Worm (Caenorhabditis elegans) whole organism, L3 larva: ENCODE measurements around the gene C23G10.2.

Experiments
- ceh-82 ChIP-seq: fragments of 150-350 bp; optimal IDR thresholded peaks from 2 replicates; lab custom pipeline; 2014; ENCODE audit warnings: missing biosample characterization, missing genetic modification characterization
- daf-12 ChIP-seq: fragments of 150-350 bp; optimal IDR thresholded peaks from 2 replicates; lab custom pipeline; 2014; ENCODE audit warnings: missing biosample characterization, missing genetic modification reagents, missing genetic modification characterization
- egl-27 ChIP-seq: sonication (generic microtip); optimal IDR thresholded peaks from 4 replicates; lab custom pipeline; 2017; ENCODE audit warnings: missing biosample characterization, missing genetic modification reagents, missing genetic modification characterization
- fkh-10 ChIP-seq: sonication (generic microtip); optimal IDR thresholded peaks from 2 replicates; lab custom pipeline; 2017; ENCODE audit warnings: missing biosample characterization, missing genetic modification reagents, missing genetic modification characterization
- lsy-12 ChIP-seq: sonication (generic microtip); optimal IDR thresholded peaks from 2 replicates; lab custom pipeline; 2016; ENCODE audit warnings: mild to moderate bottlenecking, missing genetic modification characterization, missing compliant biosample characterization
- nhr-11 ChIP-seq: fragments of 150-350 bp; optimal IDR thresholded peaks from 2 replicates; lab custom pipeline; 2014; ENCODE audit warnings: missing biosample characterization, missing genetic modification characterization
- nhr-12 ChIP-seq: fragments of 150-350 bp; optimal IDR thresholded peaks from 2 replicates; lab custom pipeline; 2014; ENCODE audit warnings: missing biosample characterization, missing genetic modification characterization
- nhr-237 ChIP-seq: fragments of 150-350 bp; optimal IDR thresholded peaks from 2 replicates; lab custom pipeline; 2014; ENCODE audit warnings: missing biosample characterization, missing genetic modification characterization
- nhr-77 ChIP-seq: fragments of 150-350 bp; optimal IDR thresholded peaks from 2 replicates; lab custom pipeline; 2014; ENCODE audit warnings: missing biosample characterization, missing genetic modification characterization
- pha-4 ChIP-seq: fragments of 150-350 bp; optimal IDR thresholded peaks from 2 replicates; lab custom pipeline; 2014; ENCODE audit warnings: missing biosample characterization, missing genetic modification reagents, missing genetic modification characterization
- pqm-1 ChIP-seq: fragments of 150-350 bp; optimal IDR thresholded peaks from 2 replicates; lab custom pipeline; 2017; ENCODE audit warnings: missing biosample characterization, missing genetic modification characterization, inconsistent platforms
- skn-1 ChIP-seq: fragments of 150-350 bp; optimal IDR thresholded peaks from 2 replicates; lab custom pipeline; 2014; ENCODE audit warnings: missing biosample characterization, missing genetic modification characterization
- tbx-2 ChIP-seq: sonication (generic microtip); optimal IDR thresholded peaks from 2 replicates; lab custom pipeline; 2016; ENCODE audit warnings: mild to moderate bottlenecking, missing genetic modification characterization, missing compliant biosample characterization

DNA sequence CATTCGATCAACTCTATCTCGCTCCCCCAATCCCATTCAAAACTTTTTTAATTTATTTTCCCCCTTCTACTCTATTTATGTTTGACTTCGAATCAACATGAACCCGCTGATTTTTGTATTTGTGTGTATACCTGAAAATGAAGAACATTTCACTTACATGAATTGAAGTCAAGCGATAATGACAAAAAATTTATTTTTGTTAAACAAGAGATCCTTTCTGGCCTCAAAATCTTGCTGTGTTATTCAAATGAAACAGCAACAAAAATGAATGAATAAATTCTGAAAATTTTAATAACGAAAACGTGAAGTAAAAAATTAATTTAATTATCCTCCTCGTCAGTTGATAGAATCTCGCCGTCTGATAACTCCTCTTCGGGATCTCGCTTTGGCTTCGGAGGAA is 5.4 kb upstream of the C23G10.2 start:
- TF ChIP-seq lsy-12 (tag; lab: Kevin White, UChicago), result no peak
- TF ChIP-seq nhr-77 (tag; lab: Kevin White, UChicago), result no peak
- TF ChIP-seq nhr-237 (tag; lab: Kevin White, UChicago), result no peak
- no peak for TF ChIP-seq daf-12 (tag; lab: Kevin White, UChicago)
- TF ChIP-seq egl-27 (tag; lab: Kevin White, UChicago), result no peak
- no peak for TF ChIP-seq nhr-12 (tag; lab: Kevin White, UChicago)
- no peak for TF ChIP-seq pha-4
- TF ChIP-seq skn-1 (tag; lab: Kevin White, UChicago), result no peak
- no peak for TF ChIP-seq nhr-11 (tag; lab: Kevin White, UChicago)
- no peak for TF ChIP-seq ceh-82 (tag; lab: Kevin White, UChicago)
- no peak for TF ChIP-seq fkh-10 (GFP tag; lab: Kevin White, UChicago)
- TF ChIP-seq tbx-2, result no peak
- TF ChIP-seq pqm-1 (tag; lab: Kevin White, UChicago), result no peak
